Fruit fly (Drosophila melanogaster): ENCODE data around the gene CG15365.

- TF ChIP-seq h (optimal IDR thresholded peaks at IDR 0.05) (no peak), Sin3A (optimal IDR thresholded peaks at IDR 0.05) (no peak)
Observed at dm6 chrX:9103308-9104185, 35.8 kb upstream of the CG15365 start, which contains the start of gene CG7766.

All from Kc167 (cell line).